Worm (Caenorhabditis elegans) whole organism, L1 larva: ENCODE measurements around the gene C06C3.10.

Source experiments
- dpl-1 ChIP-seq, 3 experiments: fragments of 150-350 bp in 2 of 3; sonication (generic microtip) in 1 of 3; optimal IDR thresholded peaks; 2 replicates each; lab custom pipeline; 2014 to 2017; ENCODE audit warnings: missing biosample characterization in 3 of 3, missing genetic modification characterization in 3 of 3, missing genetic modification reagents in 3 of 3
- lsy-2 ChIP-seq, 2 experiments: fragments of 150-350 bp; optimal IDR thresholded peaks; 2 replicates each; lab custom pipeline; 2014; ENCODE audit warnings: missing biosample characterization in 2 of 2, missing genetic modification characterization in 2 of 2
- nhr-11 ChIP-seq: fragments of 150-350 bp; optimal IDR thresholded peaks from 2 replicates; lab custom pipeline; 2014; ENCODE audit warnings: missing biosample characterization, missing genetic modification characterization
- ztf-4 ChIP-seq: fragments of 150-350 bp; optimal IDR thresholded peaks from 2 replicates; lab custom pipeline; 2014; ENCODE audit warnings: missing biosample characterization, missing genetic modification characterization

DNA sequence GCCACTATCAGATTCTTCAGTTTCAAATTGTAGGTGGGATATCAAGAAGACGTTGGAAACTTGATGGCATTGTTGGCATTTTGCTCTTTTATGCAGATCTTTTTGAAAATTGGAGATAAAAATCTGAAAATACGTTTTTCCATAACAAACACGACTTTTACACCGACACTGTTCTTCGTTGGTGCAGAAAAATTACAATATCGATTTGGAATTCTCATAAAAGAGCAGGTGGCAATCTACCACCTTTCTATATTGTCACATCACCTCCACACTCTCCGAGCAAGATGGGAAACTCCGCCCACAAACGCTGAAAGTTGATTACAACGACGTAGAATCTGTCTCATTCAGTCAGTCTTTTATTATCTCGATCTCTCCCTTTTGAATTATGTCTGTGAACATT is 30.4 kb upstream of the C06C3.10 start, which contains the start of gene arrd-2:
- no peak for TF ChIP-seq nhr-11 (tag; lab: Kevin White, UChicago)
- no peak for TF ChIP-seq ztf-4 (tag; lab: Kevin White, UChicago)
- no peak for TF ChIP-seq dpl-1 (GFP tag; optimal IDR thresholded peaks at IDR 0.05; lab: Kevin White, UChicago)
- no peak for TF ChIP-seq lsy-2 (tag; optimal IDR thresholded peaks at IDR 0.05; lab: Kevin White, UChicago)
